Worm (Caenorhabditis elegans): Measurements from ENCODE around the gene amt-1.

amt-1 gene

ce11 chrX:4523887-4524350 lies 47.3 kb upstream of the amt-1 start, which contains the start of gene pdi-2 (continued):
- TF ChIP-seq hlh-26 (GFP tag; conservative IDR thresholded peaks at IDR 0.05) (no peak), T26A5.8 (tag; optimal IDR thresholded peaks at IDR 0.05) (no peak), repo-1 (tag; optimal IDR thresholded peaks at IDR 0.05) (no peak), efl-1 (GFP tag; optimal IDR thresholded peaks at IDR 0.05) (no peak), aptf-3 (GFP tag; IDR thresholded peaks at IDR 0.05) (no peak), C06A6.2 (GFP tag; conservative IDR thresholded peaks at IDR 0.05) (0 out of 2 replicates have a peak, but pooled peaks have one; percentile 32), Y53G8AR.9 (GFP tag; conservative IDR thresholded peaks at IDR 0.05) (no peak; the same call in 1 of the 2 replicates), ccch-3 (GFP tag; optimal IDR thresholded peaks at IDR 0.05) (no peak), tbp1 (GFP tag; optimal IDR thresholded peaks at IDR 0.05) (peak; percentile 24), nhr-179 (tag; optimal IDR thresholded peaks at IDR 0.05) (no peak), snpc-4 (GFP tag; optimal IDR thresholded peaks at IDR 0.05) (no peak), snpc-4 (tag; optimal IDR thresholded peaks at IDR 0.05) (no peak), F23B12.7 (tag; optimal IDR thresholded peaks at IDR 0.05; ENCODE audit: insufficient read depth) (no peak), B0336.3 (GFP tag; IDR thresholded peaks at IDR 0.05) (peak; percentile 44; the same call in 1 of the 2 replicates), ztf-3 (GFP tag; optimal IDR thresholded peaks at IDR 0.05) (no peak), C17E4.6 (GFP tag; IDR thresholded peaks at IDR 0.05) (no peak), hrde-1 (tag; optimal IDR thresholded peaks at IDR 0.05; ENCODE audit: borderline replicate concordance) (no peak), F10E7.11 (tag; optimal IDR thresholded peaks at IDR 0.05) (no peak), mel-28 (tag; optimal IDR thresholded peaks at IDR 0.05; ENCODE audit: borderline replicate concordance) (no peak), lin-26 (GFP tag; IDR thresholded peaks at IDR 0.05) (0 out of 2 replicates have a peak, but pooled peaks have one; percentile 19), pbrm-1 (GFP tag; IDR thresholded peaks at IDR 0.05) (peak; percentile 68; the same call in 1 of the 2 replicates), T07F8.4 (tag; optimal IDR thresholded peaks at IDR 0.05) (no peak), F55B11.4 (tag; optimal IDR thresholded peaks at IDR 0.05; ENCODE audit: borderline replicate concordance, insufficient read depth) (no peak), hlh-12 (tag; optimal IDR thresholded peaks at IDR 0.05) (no peak), B0261.1 (tag; optimal IDR thresholded peaks at IDR 0.05) (no peak), fkh-3 (tag; optimal IDR thresholded peaks at IDR 0.05) (no peak), dpl-1 (GFP tag; optimal IDR thresholded peaks at IDR 0.05) (no peak), chd-7 (tag; optimal IDR thresholded peaks at IDR 0.05) (peak; percentile 74), ceh-58 (GFP tag; IDR thresholded peaks at IDR 0.05) (no peak), F57A8.1 (GFP tag; optimal IDR thresholded peaks at IDR 0.05) (no peak), madf-3 (GFP tag; IDR thresholded peaks at IDR 0.05) (no peak), attf-6 (GFP tag; IDR thresholded peaks at IDR 0.05) (no peak), ceh-100 (GFP tag; IDR thresholded peaks at IDR 0.05) (no peak), Y67H2A.10 (GFP tag; conservative IDR thresholded peaks at IDR 0.05) (no peak), F49E8.2 (tag; optimal IDR thresholded peaks at IDR 0.05; ENCODE audit: insufficient read depth) (no peak), pha-4 (tag; optimal IDR thresholded peaks at IDR 0.05) (no peak), lin-35 (GFP tag; optimal IDR thresholded peaks at IDR 0.05) (peak in 1 of 3 experiments; percentile 44), B0035.1 (tag; optimal IDR thresholded peaks at IDR 0.05) (no peak), attf-5 (GFP tag; optimal IDR thresholded peaks at IDR 0.05) (peak; percentile 64), nhr-27 (tag; optimal IDR thresholded peaks at IDR 0.05) (peak; percentile 16), cebp-2 (GFP tag; IDR thresholded peaks at IDR 0.05) (no peak), F57C9.4 (tag; optimal IDR thresholded peaks at IDR 0.05) (no peak), lin-40 (tag; optimal IDR thresholded peaks at IDR 0.05) (peak; percentile 50), unc-62 (GFP tag; optimal IDR thresholded peaks at IDR 0.05) (no peak), lsl-1 (GFP tag; optimal IDR thresholded peaks at IDR 0.05) (no peak), snpc-1.3 (tag; optimal IDR thresholded peaks at IDR 0.05; ENCODE audit: insufficient read depth) (no peak), ztf-26 (tag; optimal IDR thresholded peaks at IDR 0.05) (peak; percentile 75), mes-4 (tag; optimal IDR thresholded peaks at IDR 0.05) (no peak), bed-2 (GFP tag; IDR thresholded peaks at IDR 0.05) (peak; percentile 12; the same call in 1 of the 2 replicates)
